Fruit fly (Drosophila melanogaster): ENCODE results near the gene tank.

tank gene

dm6 chr2L:4847191-4847853 is 9.5 kb upstream of the tank start, which contains the start of the genes mxt and CG11927:
TSS of gene mxt (minus strand) at chr2L:4847295.
TSS of gene CG11927 (plus strand) at chr2L:4847766.
- TF ChIP-seq ttk (optimal IDR thresholded peaks at IDR 0.05) (no peak), Sin3A (optimal IDR thresholded peaks at IDR 0.05) (no peak), insv (optimal IDR thresholded peaks at IDR 0.05) (no peak), psq (optimal IDR thresholded peaks at IDR 0.05) (no peak), h (optimal IDR thresholded peaks at IDR 0.05) (no peak), Myc (optimal IDR thresholded peaks at IDR 0.05) (no peak)

- no peak for TF ChIP-seq h (optimal IDR thresholded peaks at IDR 0.05)
- TF ChIP-seq insv (optimal IDR thresholded peaks at IDR 0.05) = no peak
- no peak for TF ChIP-seq ttk (optimal IDR thresholded peaks at IDR 0.05)
- TF ChIP-seq Sin3A (optimal IDR thresholded peaks at IDR 0.05) = no peak
- TF ChIP-seq psq (optimal IDR thresholded peaks at IDR 0.05) = no peak
- TF ChIP-seq Myc (optimal IDR thresholded peaks at IDR 0.05) = no peak
These were observed 8.9 kb upstream of the tank start for dm6 chr2L:4846629-4847125.

dm6 chr2L:4838494-4839320 is 908 bp upstream of the tank start:
- no peak for TF ChIP-seq Sin3A (optimal IDR thresholded peaks at IDR 0.05)
- TF ChIP-seq insv (optimal IDR thresholded peaks at IDR 0.05) = no peak
- no peak for TF ChIP-seq ttk (optimal IDR thresholded peaks at IDR 0.05)
- TF ChIP-seq Myc (optimal IDR thresholded peaks at IDR 0.05) = no peak
- no peak for TF ChIP-seq psq (optimal IDR thresholded peaks at IDR 0.05)
- TF ChIP-seq h (optimal IDR thresholded peaks at IDR 0.05) = no peak

dm6 chr2L:4836193-4836592 is 1.6 kb downstream of the tank start:
- TF ChIP-seq h (optimal IDR thresholded peaks at IDR 0.05) = no peak
- TF ChIP-seq ttk (optimal IDR thresholded peaks at IDR 0.05) = no peak
- TF ChIP-seq Sin3A (optimal IDR thresholded peaks at IDR 0.05) = no peak
- no peak for TF ChIP-seq psq (optimal IDR thresholded peaks at IDR 0.05)
- TF ChIP-seq Myc (optimal IDR thresholded peaks at IDR 0.05) = no peak
- TF ChIP-seq insv (optimal IDR thresholded peaks at IDR 0.05) = no peak

- no peak for TF ChIP-seq insv (optimal IDR thresholded peaks at IDR 0.05)
- no peak for TF ChIP-seq Sin3A (optimal IDR thresholded peaks at IDR 0.05)
- no peak for TF ChIP-seq Myc (optimal IDR thresholded peaks at IDR 0.05)
- TF ChIP-seq psq (optimal IDR thresholded peaks at IDR 0.05) = no peak
- TF ChIP-seq h (optimal IDR thresholded peaks at IDR 0.05) = no peak
- no peak for TF ChIP-seq ttk (optimal IDR thresholded peaks at IDR 0.05)
These were observed 2.6 kb downstream of the tank start, which contains the start of gene Ir25a for dm6 chr2L:4835091-4835689. TSS of gene Ir25a (minus strand) at chr2L:4835300.

- TF ChIP-seq insv (optimal IDR thresholded peaks at IDR 0.05) (no peak), Sin3A (optimal IDR thresholded peaks at IDR 0.05) (no peak), ttk (optimal IDR thresholded peaks at IDR 0.05) (no peak), h (optimal IDR thresholded peaks at IDR 0.05) (no peak), Myc (optimal IDR thresholded peaks at IDR 0.05) (no peak), psq (optimal IDR thresholded peaks at IDR 0.05) (no peak)
These were observed 7.3 kb downstream of the tank start, which contains the start of gene Fnta for dm6 chr2L:4830490-4830889. TSS of gene Fnta (minus strand) at chr2L:4830693.

- TF ChIP-seq Myc (optimal IDR thresholded peaks at IDR 0.05) = no peak
- no peak for TF ChIP-seq Sin3A (optimal IDR thresholded peaks at IDR 0.05)
- TF ChIP-seq psq (optimal IDR thresholded peaks at IDR 0.05) = no peak
These were observed 8.8 kb downstream of the tank start for dm6 chr2L:4829040-4829439.

- no peak for TF ChIP-seq insv (optimal IDR thresholded peaks at IDR 0.05)
- TF ChIP-seq Sin3A (optimal IDR thresholded peaks at IDR 0.05) = no peak
- no peak for TF ChIP-seq Myc (optimal IDR thresholded peaks at IDR 0.05)
- no peak for TF ChIP-seq psq (optimal IDR thresholded peaks at IDR 0.05)
- no peak for TF ChIP-seq ttk (optimal IDR thresholded peaks at IDR 0.05)
- TF ChIP-seq h (optimal IDR thresholded peaks at IDR 0.05) = no peak
These were observed 12.1 kb downstream of the tank start for dm6 chr2L:4825695-4826094.

dm6 chr2L:4823797-4824196 is 14.0 kb downstream of the tank start:
- no peak for TF ChIP-seq psq (optimal IDR thresholded peaks at IDR 0.05)
- TF ChIP-seq h (optimal IDR thresholded peaks at IDR 0.05) = no peak
- TF ChIP-seq insv (optimal IDR thresholded peaks at IDR 0.05) = no peak
- no peak for TF ChIP-seq Sin3A (optimal IDR thresholded peaks at IDR 0.05)
- TF ChIP-seq Myc (optimal IDR thresholded peaks at IDR 0.05) = no peak
- TF ChIP-seq ttk (optimal IDR thresholded peaks at IDR 0.05) = no peak

- TF ChIP-seq Sin3A (optimal IDR thresholded peaks at IDR 0.05) (no peak), Myc (optimal IDR thresholded peaks at IDR 0.05) (no peak), ttk (optimal IDR thresholded peaks at IDR 0.05) (no peak), insv (optimal IDR thresholded peaks at IDR 0.05) (no peak), psq (optimal IDR thresholded peaks at IDR 0.05) (no peak), h (optimal IDR thresholded peaks at IDR 0.05) (no peak)
These were observed 15.5 kb downstream of the tank start for dm6 chr2L:4822258-4822657.

- TF ChIP-seq Sin3A (optimal IDR thresholded peaks at IDR 0.05) (no peak), Myc (optimal IDR thresholded peaks at IDR 0.05) (no peak), psq (optimal IDR thresholded peaks at IDR 0.05) (no peak), insv (optimal IDR thresholded peaks at IDR 0.05) (no peak), h (optimal IDR thresholded peaks at IDR 0.05) (no peak)
These were observed 16.0 kb downstream of the tank start, which contains the start of gene CG15628 for dm6 chr2L:4821757-4822156. TSS of gene CG15628 (plus strand) at chr2L:4821774.

dm6 chr2L:4821319-4821717 is 16.5 kb downstream of the tank start:
- TF ChIP-seq insv (optimal IDR thresholded peaks at IDR 0.05) (no peak), ttk (optimal IDR thresholded peaks at IDR 0.05) (no peak), Myc (optimal IDR thresholded peaks at IDR 0.05) (no peak)

Data from Kc167 (cell line).